Worm (Caenorhabditis elegans): ENCODE data around the gene W07G4.5.
A peak's percentile ranks its signal among the peaks of the same experiment; 100 is the strongest.

ce11 chrV:13090130-13090770 lies 42.5 kb downstream of the W07G4.5 start, which contains the start of gene C34B4.4:
- no peak for TF ChIP-seq ama-1 (optimal IDR thresholded peaks at IDR 0.05)
- peak in 1 of 2 experiments; percentile 6 for TF ChIP-seq lsy-2 (tag; optimal IDR thresholded peaks at IDR 0.05)
- TF ChIP-seq skn-1 (tag; optimal IDR thresholded peaks at IDR 0.05) = no peak
- TF ChIP-seq nhr-129 (tag; optimal IDR thresholded peaks at IDR 0.05) = no peak
- TF ChIP-seq nhr-12 (tag; optimal IDR thresholded peaks at IDR 0.05) = no peak
- TF ChIP-seq unc-39 (tag; optimal IDR thresholded peaks at IDR 0.05) = no peak
- TF ChIP-seq egl-27 (tag; optimal IDR thresholded peaks at IDR 0.05) = no peak
- no peak for TF ChIP-seq mdl-1 (tag; optimal IDR thresholded peaks at IDR 0.05)
- TF ChIP-seq unc-55 (GFP tag; optimal IDR thresholded peaks at IDR 0.05) = no peak
- TF ChIP-seq mab-5 (tag; optimal IDR thresholded peaks at IDR 0.05) = no peak
- TF ChIP-seq nhr-237 (tag; optimal IDR thresholded peaks at IDR 0.05) = no peak

All from whole organism, L2 larva.